Worm (Caenorhabditis elegans) whole organism, late embryonic: Measurements from ENCODE around the gene Y116A8C.463.

Experiments used
- ama-1 ChIP-seq: fragments of 150-350 bp; optimal IDR thresholded peaks from 2 replicates; lab custom pipeline; 2014
- dve-1 ChIP-seq: sonication (generic microtip); optimal IDR thresholded peaks from 2 replicates; lab custom pipeline; 2017; ENCODE audit warnings: antibody characterized with exemption, mild to moderate bottlenecking, missing genetic modification characterization, missing compliant biosample characterization
- fkh-10 ChIP-seq: fragments of 150-350 bp; optimal IDR thresholded peaks from 2 replicates; lab custom pipeline; 2014; ENCODE audit warnings: missing biosample characterization, missing genetic modification reagents, missing genetic modification characterization
- hlh-13 ChIP-seq: fragments of 200-800 bp; sonication (Bioruptor generic); optimal IDR thresholded peaks from 2 replicates; lab custom pipeline; 2018; ENCODE audit warnings: mild to moderate bottlenecking, missing genetic modification characterization, missing compliant biosample characterization
- nfya-1 ChIP-seq: sonication (generic microtip); optimal IDR thresholded peaks from 2 replicates; lab custom pipeline; 2017; ENCODE audit warnings: missing genetic modification characterization, mild to moderate bottlenecking, missing compliant biosample characterization, antibody characterized with exemption, moderate library complexity
- pha-4 ChIP-seq: fragments of 150-350 bp; optimal IDR thresholded peaks from 2 replicates; lab custom pipeline; 2018; ENCODE audit warnings: missing biosample characterization, missing genetic modification reagents, missing genetic modification characterization
- ttx-3 ChIP-seq: sonication (generic microtip); optimal IDR thresholded peaks from 2 replicates; lab custom pipeline; 2016; ENCODE audit warnings: missing genetic modification reagents, missing genetic modification characterization, missing compliant biosample characterization
- unc-55 ChIP-seq: sonication (generic microtip); optimal IDR thresholded peaks from 2 replicates; lab custom pipeline; 2017; ENCODE audit warnings: missing biosample characterization, missing genetic modification reagents, missing genetic modification characterization
- ztf-16 ChIP-seq: sonication (generic microtip); optimal IDR thresholded peaks from 2 replicates; lab custom pipeline; 2017; ENCODE audit warnings: missing genetic modification characterization, missing compliant biosample characterization

DNA sequence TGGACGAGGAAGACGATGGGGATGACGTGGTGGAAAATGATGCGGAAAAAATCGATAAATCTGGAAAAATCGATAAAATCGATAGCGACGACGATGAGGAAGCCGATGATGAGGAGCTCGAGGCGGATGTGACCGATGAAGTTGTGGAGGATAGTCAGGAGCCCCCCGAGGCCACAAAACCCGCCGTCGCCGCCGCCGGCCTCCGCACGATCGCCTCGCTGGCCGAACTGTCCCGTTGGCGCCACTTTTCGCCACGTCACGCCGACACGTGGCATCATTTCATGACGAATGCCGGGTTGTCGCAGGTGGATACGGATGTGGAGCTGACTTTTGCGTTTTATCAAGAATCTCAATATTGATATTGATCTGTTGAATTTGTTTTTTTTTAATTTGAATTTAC lies 42.9 kb downstream of the Y116A8C.463 start:
- TF ChIP-seq dve-1 (no peak), ttx-3 (tag; lab: Kevin White, UChicago) (no peak), ama-1 (lab: Kevin White, UChicago) (no peak), ztf-16 (tag; lab: Kevin White, UChicago) (no peak), fkh-10 (no peak), pha-4 (tag; lab: Kevin White, UChicago) (no peak), nfya-1 (tag; lab: Kevin White, UChicago) (no peak), hlh-13 (GFP tag; lab: Kevin White, UChicago) (no peak), unc-55 (GFP tag; lab: Kevin White, UChicago) (no peak)
